Worm (Caenorhabditis elegans) whole organism, L3 larva: ENCODE results near the gene cld-9.

ENCODE experiments used
- aly-2 ChIP-seq: fragments of 150-350 bp; optimal IDR thresholded peaks from 2 replicates; lab custom pipeline; 2014; ENCODE audit warnings: missing biosample characterization, missing genetic modification characterization
- ama-1 ChIP-seq: fragments of 150-350 bp; optimal IDR thresholded peaks from 2 replicates; lab custom pipeline; 2018
- egl-5 ChIP-seq: fragments of 150-350 bp; optimal IDR thresholded peaks from 2 replicates; lab custom pipeline; 2017; ENCODE audit warnings: missing biosample characterization, missing genetic modification reagents, missing genetic modification characterization, inconsistent platforms
- elt-3 ChIP-seq, 3 experiments: fragments of 150-350 bp in 1 of 3; sonication (generic microtip) in 2 of 3; optimal IDR thresholded peaks; 2 replicates in 2 of 3; 4 replicates in 1 of 3; lab custom pipeline; 2014 to 2017; ENCODE audit warnings: missing biosample characterization in 3 of 3, missing genetic modification characterization in 3 of 3
- fkh-10 ChIP-seq: sonication (generic microtip); optimal IDR thresholded peaks from 2 replicates; lab custom pipeline; 2017; ENCODE audit warnings: missing biosample characterization, missing genetic modification reagents, missing genetic modification characterization
- jun-1 ChIP-seq: fragments of 150-350 bp; optimal IDR thresholded peaks from 2 replicates; lab custom pipeline; 2014; ENCODE audit warnings: missing biosample characterization, missing genetic modification reagents, missing genetic modification characterization
- mml-1 ChIP-seq: fragments of 150-350 bp; sonication (generic microtip); optimal IDR thresholded peaks from 3 replicates; lab custom pipeline; 2014; ENCODE audit warnings: missing biosample characterization, missing genetic modification characterization
- nhr-11 ChIP-seq: fragments of 150-350 bp; optimal IDR thresholded peaks from 2 replicates; lab custom pipeline; 2014; ENCODE audit warnings: missing biosample characterization, missing genetic modification characterization
- nhr-25 ChIP-seq: sonication (generic microtip); optimal IDR thresholded peaks from 2 replicates; lab custom pipeline; 2017; ENCODE audit warnings: missing biosample characterization, missing genetic modification characterization
- nhr-28 ChIP-seq: fragments of 150-350 bp; optimal IDR thresholded peaks from 2 replicates; lab custom pipeline; 2014; ENCODE audit warnings: missing biosample characterization, missing genetic modification characterization
- nhr-77 ChIP-seq: fragments of 150-350 bp; optimal IDR thresholded peaks from 2 replicates; lab custom pipeline; 2014; ENCODE audit warnings: missing biosample characterization, missing genetic modification characterization
- pha-4 ChIP-seq: fragments of 150-350 bp; optimal IDR thresholded peaks from 2 replicates; lab custom pipeline; 2014; ENCODE audit warnings: missing biosample characterization, missing genetic modification reagents, missing genetic modification characterization
- unc-39 ChIP-seq: sonication (generic microtip); optimal IDR thresholded peaks from 4 replicates; lab custom pipeline; 2017; ENCODE audit warnings: missing biosample characterization, missing genetic modification characterization
- unc-62 ChIP-seq: fragments of 150-350 bp; sonication (generic microtip); optimal IDR thresholded peaks from 4 replicates; lab custom pipeline; 2014; ENCODE audit warnings: missing biosample characterization, missing genetic modification reagents, missing genetic modification characterization

- no peak for TF ChIP-seq mml-1 (tag; lab: Kevin White, UChicago)
- no peak for TF ChIP-seq elt-3 (tag; optimal IDR thresholded peaks at IDR 0.05; lab: Kevin White, UChicago)
- TF ChIP-seq aly-2 (tag; lab: Kevin White, UChicago), result no peak
- TF ChIP-seq unc-62 (GFP tag; lab: Kevin White, UChicago), result no peak
- no peak for TF ChIP-seq unc-39 (tag; lab: Kevin White, UChicago)
- no peak for TF ChIP-seq nhr-77 (tag; lab: Kevin White, UChicago)
- TF ChIP-seq egl-5, result no peak
- TF ChIP-seq nhr-11, result no peak
- TF ChIP-seq nhr-28 (tag; lab: Kevin White, UChicago), result no peak
- TF ChIP-seq fkh-10 (GFP tag; lab: Kevin White, UChicago), result no peak
- TF ChIP-seq jun-1 (tag; lab: Kevin White, UChicago), result no peak
- TF ChIP-seq ama-1 (lab: Kevin White, UChicago), result no peak
- TF ChIP-seq pha-4 (tag; lab: Kevin White, UChicago), result no peak
- TF ChIP-seq nhr-25 (tag; lab: Kevin White, UChicago), result no peak
Observed at ce11 chrV:13775529-13775928, 23.8 kb upstream of the cld-9 start, which contains the start of gene F53C11.1.
